Fruit fly (Drosophila melanogaster) Kc167 (cell line): ENCODE measurements around the gene tadr.

Source experiments
- Myc ChIP-seq: fragments of >200 bp; optimal IDR thresholded peaks from 2 replicates; lab custom pipeline; 2017; ENCODE audit warnings: missing external identifiers
- h ChIP-seq: fragments of >200 bp; optimal IDR thresholded peaks from 3 replicates; lab custom pipeline; 2018; ENCODE audit warnings: missing external identifiers
- insv ChIP-seq: fragments of >200 bp; optimal IDR thresholded peaks from 3 replicates; lab custom pipeline; 2018; ENCODE audit warnings: missing external identifiers
- psq ChIP-seq: fragments of >200 bp; optimal IDR thresholded peaks from 2 replicates; lab custom pipeline; 2017; ENCODE audit warnings: missing external identifiers
- ttk ChIP-seq: sonication (Bioruptor generic); optimal IDR thresholded peaks from 2 replicates; lab custom pipeline; 2017; ENCODE audit warnings: missing external identifiers

dm6 chr2L:21104326-21104725 lies 29.1 kb downstream of the tadr start, which contains the start of the genes CG46307 and Nhe2:
- TF ChIP-seq insv (lab: Kevin White, UChicago) (no peak), Myc (lab: Kevin White, UChicago) (no peak), psq (lab: Kevin White, UChicago) (no peak), ttk (no peak), h (lab: Kevin White, UChicago) (no peak)
